Worm (Caenorhabditis elegans) whole organism, mixed stage, embryonic: ENCODE data around the gene Y38C1AA.7.

Experiments
- ceh-43 ChIP-seq: fragments of 200-800 bp; sonication (Bioruptor generic); optimal IDR thresholded peaks from 2 replicates; lab custom pipeline; 2018; ENCODE audit warnings: mild to moderate bottlenecking, missing genetic modification characterization, moderate library complexity, missing compliant biosample characterization
- ceh-83 ChIP-seq: fragments of 200-800 bp; sonication (Bioruptor generic); optimal IDR thresholded peaks from 2 replicates; lab custom pipeline; 2018; ENCODE audit warnings: mild to moderate bottlenecking, missing genetic modification characterization, missing compliant biosample characterization
- ham-2 ChIP-seq: fragments of 200-800 bp; sonication (Bioruptor generic); optimal IDR thresholded peaks from 2 replicates; lab custom pipeline; 2018; ENCODE audit warnings: mild to moderate bottlenecking, missing genetic modification characterization, missing compliant biosample characterization
- lsy-2 ChIP-seq: fragments of 150-350 bp; optimal IDR thresholded peaks from 2 replicates; lab custom pipeline; 2014; ENCODE audit warnings: missing biosample characterization, missing genetic modification characterization
- sem-2 ChIP-seq: fragments of 200-800 bp; sonication (Bioruptor generic); optimal IDR thresholded peaks from 2 replicates; lab custom pipeline; 2018; ENCODE audit warnings: mild to moderate bottlenecking, missing genetic modification characterization, missing compliant biosample characterization
- unc-62 ChIP-seq: fragments of 150-350 bp; optimal IDR thresholded peaks from 2 replicates; lab custom pipeline; 2014; ENCODE audit warnings: missing biosample characterization, missing genetic modification reagents, missing genetic modification characterization

- TF ChIP-seq ceh-43 (no peak), ham-2 (GFP tag; lab: Kevin White, UChicago) (no peak), ceh-83 (GFP tag; lab: Kevin White, UChicago) (no peak), lsy-2 (tag; lab: Kevin White, UChicago) (no peak), unc-62 (no peak), sem-2 (GFP tag; lab: Kevin White, UChicago) (no peak)
Measured at ce11 chrIV:164777-165176, 6.0 kb downstream of the Y38C1AA.7 start, which contains the start of gene cutl-24.
